Worm (Caenorhabditis elegans) whole organism, mixed stage, embryonic: ENCODE measurements around the gene T02E9.5.

Experiments used
- elt-3 ChIP-seq: fragments of 150-350 bp; optimal IDR thresholded peaks from 2 replicates; lab custom pipeline; 2014; ENCODE audit warnings: missing biosample characterization, missing genetic modification characterization

Gene T02E9.5

DNA sequence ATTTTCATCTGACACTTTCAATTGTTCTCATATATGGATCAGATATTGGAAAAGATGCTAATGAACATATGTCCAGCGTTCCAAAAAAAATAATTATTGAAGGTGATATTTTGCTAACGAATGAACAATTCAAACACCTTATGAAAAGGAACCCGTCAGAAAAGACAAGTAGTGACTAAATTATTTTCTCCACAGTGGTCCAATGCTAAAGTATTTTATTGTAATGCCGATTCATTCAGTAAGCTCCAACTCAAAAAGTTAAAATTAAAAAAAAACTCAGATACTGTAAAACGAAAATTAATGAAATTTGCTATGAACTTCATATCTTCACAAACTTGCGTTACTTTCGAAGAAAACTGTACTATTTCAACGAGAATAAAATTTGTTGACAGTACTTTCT, 50.0 kb downstream of the T02E9.5 start, which contains the start of gene nas-16:
nas-16 (plus strand) TSS at position 301 of the 400 bp plus-strand sequence.
- no peak for TF ChIP-seq elt-3
